Fruit fly (Drosophila melanogaster) whole organism, prepupa: Measurements from ENCODE around the gene Sox21b.

ENCODE experiments used
- Blimp-1 ChIP-seq: fragments of 200-800 bp; sonication (Bioruptor generic); optimal IDR thresholded peaks from 3 replicates; lab custom pipeline; 2017; ENCODE audit warnings: missing biosample characterization, missing genetic modification characterization, mild to moderate bottlenecking, moderate library complexity, missing genetic modification reagents
- CG10631 ChIP-seq: fragments of 200-800 bp; sonication (Bioruptor generic); optimal IDR thresholded peaks from 2 replicates; lab custom pipeline; 2016; ENCODE audit warnings: missing biosample characterization, missing genetic modification characterization
- CG11762 ChIP-seq: fragments of 200-800 bp; sonication (Bioruptor generic); optimal IDR thresholded peaks from 3 replicates; lab custom pipeline; 2016; ENCODE audit warnings: missing biosample characterization, missing genetic modification characterization; ENCODE audit not compliant: insufficient read depth
- CG11902 ChIP-seq: fragments of 200-800 bp; sonication (Bioruptor generic); optimal IDR thresholded peaks from 3 replicates; lab custom pipeline; 2016; ENCODE audit warnings: missing biosample characterization, missing genetic modification characterization
- CG1621 ChIP-seq: fragments of 200-800 bp; sonication (Bioruptor generic); optimal IDR thresholded peaks from 3 replicates; lab custom pipeline; 2018; ENCODE audit warnings: missing biosample characterization, mild to moderate bottlenecking, missing genetic modification characterization
- CG16779 ChIP-seq: fragments of 200-800 bp; sonication (Bioruptor generic); optimal IDR thresholded peaks from 3 replicates; lab custom pipeline; 2017; ENCODE audit warnings: missing biosample characterization, mild to moderate bottlenecking, missing genetic modification characterization
- CG3032 ChIP-seq: fragments of 200-800 bp; optimal IDR thresholded peaks from 2 replicates; lab custom pipeline; 2019; ENCODE audit warnings: missing biosample characterization, mild to moderate bottlenecking, missing genetic modification characterization, moderate library complexity
- CG32006 ChIP-seq: fragments of 200-800 bp; sonication (Bioruptor generic); optimal IDR thresholded peaks from 3 replicates; lab custom pipeline; 2017; ENCODE audit warnings: missing biosample characterization, mild to moderate bottlenecking, missing genetic modification characterization
- CG4318 ChIP-seq: fragments of 200-800 bp; sonication (Bioruptor generic); optimal IDR thresholded peaks from 3 replicates; lab custom pipeline; 2017; ENCODE audit warnings: missing biosample characterization, mild to moderate bottlenecking, missing genetic modification characterization
- CG6163 ChIP-seq: fragments of 200-800 bp; sonication (Bioruptor generic); IDR thresholded peaks from 3 replicates; pipeline ENCODE4 v1.3.6; 2022; ENCODE audit warnings: missing biosample characterization, missing genetic modification characterization
- CG6854 ChIP-seq: fragments of 200-800 bp; sonication (Bioruptor generic); optimal IDR thresholded peaks from 2 replicates; lab custom pipeline; 2017; ENCODE audit warnings: missing biosample characterization, mild to moderate bottlenecking, missing genetic modification characterization
- CG8119 ChIP-seq: fragments of 200-800 bp; sonication (Bioruptor generic); IDR thresholded peaks from 3 replicates; pipeline ENCODE4 v1.3.6; 2022; ENCODE audit warnings: missing biosample characterization, missing genetic modification characterization
- CG8319 ChIP-seq: fragments of 200-800 bp; sonication (Bioruptor generic); optimal IDR thresholded peaks from 3 replicates; lab custom pipeline; 2016; ENCODE audit warnings: missing biosample characterization, missing genetic modification characterization
- CG8632 ChIP-seq: fragments of 200-800 bp; sonication (Bioruptor generic); optimal IDR thresholded peaks from 3 replicates; lab custom pipeline; 2016; ENCODE audit warnings: missing biosample characterization, missing genetic modification characterization
- CG9139 ChIP-seq: fragments of 200-800 bp; sonication (Bioruptor generic); optimal IDR thresholded peaks from 3 replicates; lab custom pipeline; 2017; ENCODE audit warnings: missing biosample characterization, mild to moderate bottlenecking, missing genetic modification characterization
- Eip78C ChIP-seq: fragments of 200-800 bp; sonication (Bioruptor generic); peaks from one replicate; lab custom pipeline; 2016; ENCODE audit warnings: missing biosample characterization, missing genetic modification characterization
- Eip93F ChIP-seq: fragments of 200-800 bp; sonication (Bioruptor generic); optimal IDR thresholded peaks from 2 replicates; lab custom pipeline; 2016; ENCODE audit warnings: missing biosample characterization, mild to moderate bottlenecking, missing genetic modification characterization
- Ets21C ChIP-seq: fragments of 200-800 bp; sonication (Bioruptor generic); optimal IDR thresholded peaks from 3 replicates; lab custom pipeline; 2016; ENCODE audit warnings: missing biosample characterization, missing genetic modification characterization
- Ets96B ChIP-seq: fragments of 200-800 bp; optimal IDR thresholded peaks from 2 replicates; lab custom pipeline; 2019; ENCODE audit warnings: missing biosample characterization, mild to moderate bottlenecking, missing genetic modification characterization, moderate library complexity
- Gug ChIP-seq: fragments of 200-800 bp; sonication (Bioruptor generic); IDR thresholded peaks from 2 replicates; pipeline ENCODE4 v1.3.6; 2022; ENCODE audit warnings: missing biosample characterization, missing genetic modification characterization
- Hr38 ChIP-seq: sonication (Bioruptor generic); optimal IDR thresholded peaks from 2 replicates; lab custom pipeline; 2016; ENCODE audit warnings: missing biosample characterization, missing genetic modification characterization
- Lpt ChIP-seq: fragments of 200-800 bp; sonication (Bioruptor generic); optimal IDR thresholded peaks from 3 replicates; lab custom pipeline; 2016; ENCODE audit warnings: missing biosample characterization, missing genetic modification characterization
- Met ChIP-seq: fragments of 200-800 bp; sonication (Bioruptor generic); optimal IDR thresholded peaks from 3 replicates; lab custom pipeline; 2016; ENCODE audit warnings: missing biosample characterization, missing genetic modification characterization
- Sox14 ChIP-seq: fragments of 200-800 bp; sonication (Bioruptor generic); optimal IDR thresholded peaks from 3 replicates; lab custom pipeline; 2016; ENCODE audit warnings: missing biosample characterization, missing genetic modification characterization
- Sox15 ChIP-seq: fragments of 200-800 bp; sonication (Bioruptor generic); optimal IDR thresholded peaks from 3 replicates; lab custom pipeline; 2016; ENCODE audit warnings: missing biosample characterization, missing genetic modification characterization
- achi ChIP-seq: fragments of 200-800 bp; sonication (Bioruptor generic); optimal IDR thresholded peaks from 3 replicates; lab custom pipeline; 2016; ENCODE audit warnings: missing biosample characterization, missing genetic modification characterization
- acj6 ChIP-seq: fragments of 200-800 bp; sonication (Bioruptor generic); optimal IDR thresholded peaks from 3 replicates; lab custom pipeline; 2016; ENCODE audit warnings: missing biosample characterization, missing genetic modification characterization
- cyc ChIP-seq: fragments of 200-800 bp; sonication (Bioruptor generic); optimal IDR thresholded peaks from 3 replicates; lab custom pipeline; 2016; ENCODE audit warnings: missing biosample characterization, missing genetic modification characterization
- dsx ChIP-seq: fragments of 200-800 bp; optimal IDR thresholded peaks from 3 replicates; lab custom pipeline; 2019; ENCODE audit warnings: missing biosample characterization, mild to moderate bottlenecking, missing genetic modification characterization, moderate library complexity; ENCODE audit not compliant: poor library complexity, severe bottlenecking
- eg ChIP-seq: fragments of 200-800 bp; sonication (Bioruptor generic); IDR thresholded peaks from 3 replicates; pipeline ENCODE4 v1.3.6; 2022; ENCODE audit warnings: missing biosample characterization, missing genetic modification characterization
- esn ChIP-seq: fragments of 200-800 bp; sonication (Bioruptor generic); optimal IDR thresholded peaks from 2 replicates; lab custom pipeline; 2016; ENCODE audit warnings: missing biosample characterization, mild to moderate bottlenecking, missing genetic modification characterization, moderate library complexity
- lz ChIP-seq: fragments of 200-800 bp; sonication (Bioruptor generic); optimal IDR thresholded peaks from 3 replicates; lab custom pipeline; 2016; ENCODE audit warnings: missing biosample characterization, missing genetic modification characterization
- pdm3 ChIP-seq: fragments of 200-800 bp; sonication (Bioruptor generic); optimal IDR thresholded peaks from 3 replicates; lab custom pipeline; 2016; ENCODE audit warnings: missing biosample characterization, missing genetic modification characterization
- salr ChIP-seq, 2 experiments: fragments of 200-800 bp; sonication (Bioruptor generic); optimal IDR thresholded peaks; 3 replicates each; lab custom pipeline; 2016 to 2018; ENCODE audit warnings: missing biosample characterization in 2 of 2, missing genetic modification characterization in 2 of 2, mild to moderate bottlenecking in 1 of 2
- ss ChIP-seq, 2 experiments: fragments of 200-800 bp; sonication (Bioruptor generic); optimal IDR thresholded peaks; 2 replicates in 1 of 2; 3 replicates in 1 of 2; lab custom pipeline; 2017 to 2018; ENCODE audit warnings: mild to moderate bottlenecking in 2 of 2, missing biosample characterization in 2 of 2, missing genetic modification characterization in 2 of 2, moderate library complexity in 1 of 2
- svp ChIP-seq: fragments of 200-800 bp; sonication (Bioruptor generic); peaks from one replicate; lab custom pipeline; 2016; ENCODE audit warnings: missing biosample characterization, missing genetic modification characterization
- vri ChIP-seq: fragments of 200-800 bp; sonication (Bioruptor generic); optimal IDR thresholded peaks from 3 replicates; lab custom pipeline; 2016; ENCODE audit warnings: missing biosample characterization, mild to moderate bottlenecking, missing genetic modification characterization

The Sox21b gene

DNA sequence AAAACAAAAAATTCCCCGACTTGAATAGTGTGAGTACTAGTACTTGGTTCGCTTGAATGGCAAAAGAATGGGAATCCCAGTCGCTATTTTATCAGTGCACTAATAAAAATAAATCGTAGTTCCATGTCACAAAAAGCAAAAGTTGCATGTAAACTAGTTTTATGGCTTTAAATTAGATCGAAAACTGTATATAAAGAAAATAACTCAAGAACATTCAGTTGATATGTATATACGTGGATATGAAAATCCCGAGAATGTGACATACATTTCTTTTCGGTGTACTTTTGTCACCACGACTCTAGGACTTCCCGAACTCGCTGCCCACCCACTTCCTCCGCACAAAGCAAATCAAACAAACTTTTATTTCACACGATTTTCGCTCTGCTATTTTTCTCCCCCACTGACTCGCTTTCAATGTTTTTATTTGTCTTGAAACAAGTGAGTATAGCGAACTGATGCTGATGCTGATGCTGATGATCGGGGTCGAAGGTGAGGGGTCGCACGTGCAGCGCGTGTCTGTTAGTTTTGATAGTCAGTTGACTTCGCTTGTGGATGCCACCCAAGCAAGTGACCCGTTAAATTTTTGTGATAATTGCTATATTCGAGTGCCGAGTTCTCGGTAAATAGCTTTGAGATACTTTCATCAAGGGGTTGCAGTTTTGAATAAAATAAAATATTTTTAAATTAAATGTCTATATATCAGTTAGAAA lies 29.5 kb downstream of the Sox21b start:
- TF ChIP-seq CG8319 (GFP tag; lab: Kevin White, UChicago) = no peak
- no peak for TF ChIP-seq CG6163 (GFP tag; lab: Robert Waterston, UW)
- TF ChIP-seq Blimp-1 (GFP tag; lab: Kevin White, UChicago) = no peak
- peak; percentile 58 for TF ChIP-seq svp

DNA sequence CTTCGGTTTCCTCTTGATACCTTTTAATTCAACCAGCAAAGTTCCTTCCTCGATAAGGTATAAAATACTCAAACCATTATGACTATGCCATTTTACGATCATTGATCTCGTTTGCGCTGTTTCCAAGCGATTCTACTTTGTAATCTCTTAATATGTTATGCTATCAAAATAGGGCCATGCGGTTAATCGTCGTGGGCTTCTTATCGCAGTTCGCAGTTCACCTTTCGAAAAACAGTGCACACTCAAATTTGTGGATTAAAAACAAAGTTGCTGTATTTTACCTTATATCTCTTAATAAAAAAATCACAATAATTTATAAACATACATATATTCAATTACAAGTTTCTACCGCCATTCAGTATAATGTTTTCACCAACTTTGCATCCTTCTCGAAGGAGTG lies 31.1 kb downstream of the Sox21b start:
- TF ChIP-seq CG4318 (GFP tag; lab: Kevin White, UChicago) (no peak), CG11762 (no peak), svp (peak; percentile 97)

DNA sequence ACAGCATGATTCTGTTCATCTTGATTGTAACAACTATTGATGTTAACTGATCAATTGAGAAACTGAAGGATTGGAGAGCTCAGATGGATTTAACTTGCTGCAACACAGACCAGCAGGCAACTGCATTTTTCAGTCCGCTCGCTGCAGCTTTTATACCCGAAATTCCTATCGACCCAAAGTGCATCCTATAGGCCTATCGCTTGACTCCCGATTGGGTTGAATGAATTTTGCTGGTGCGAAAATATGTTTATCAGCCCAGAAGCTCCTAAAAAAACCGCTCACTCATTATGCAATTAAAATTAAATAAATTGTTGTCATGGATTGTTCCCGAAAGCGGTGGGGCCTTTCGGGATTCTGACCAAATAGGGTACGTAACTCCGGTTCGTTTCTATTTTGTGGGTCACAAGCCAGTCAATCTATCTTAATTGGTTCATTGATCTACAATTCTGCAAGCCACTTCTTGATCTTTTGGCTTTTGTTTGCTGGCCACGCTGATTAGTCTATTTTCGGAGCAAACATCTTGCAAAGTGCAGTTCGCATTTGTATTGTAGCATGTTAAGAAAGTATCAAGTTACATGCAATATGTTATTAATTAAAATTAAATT lies 33.1 kb downstream of the Sox21b start, which contains the start of gene Fbp1:
Gene Fbp1 (minus strand): TSS at position 113 of the 605 bp plus-strand sequence.
- peak; percentile 99 for TF ChIP-seq svp
- no peak for TF ChIP-seq CG8119 (GFP tag; lab: Robert Waterston, UW)

DNA sequence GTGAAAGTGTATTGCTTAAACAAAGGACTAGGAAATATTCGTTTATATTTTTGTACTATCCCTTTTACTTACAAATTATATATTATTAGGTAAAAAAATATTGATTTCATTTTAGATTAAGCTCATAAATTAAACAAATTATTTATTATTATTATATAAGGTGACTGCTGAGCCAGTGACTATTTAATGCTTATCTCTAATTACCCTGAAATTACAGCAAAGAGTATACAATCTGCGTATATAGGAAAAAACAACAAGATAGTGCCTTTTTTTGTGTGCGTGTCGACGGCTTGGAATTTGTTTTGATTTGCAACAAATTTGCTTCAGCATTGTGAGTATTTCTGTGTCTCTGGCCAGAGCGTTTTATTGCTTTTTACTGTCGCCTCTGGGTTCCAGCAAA lies 41.6 kb downstream of the Sox21b start:
- TF ChIP-seq esn (GFP tag; lab: Kevin White, UChicago) (no peak), svp (no peak), Sox14 (GFP tag; lab: Kevin White, UChicago) (no peak), Lpt (no peak), Gug (GFP tag; lab: Robert Waterston, UW) (no peak), CG8319 (GFP tag; lab: Kevin White, UChicago) (no peak), Sox15 (no peak)

DNA sequence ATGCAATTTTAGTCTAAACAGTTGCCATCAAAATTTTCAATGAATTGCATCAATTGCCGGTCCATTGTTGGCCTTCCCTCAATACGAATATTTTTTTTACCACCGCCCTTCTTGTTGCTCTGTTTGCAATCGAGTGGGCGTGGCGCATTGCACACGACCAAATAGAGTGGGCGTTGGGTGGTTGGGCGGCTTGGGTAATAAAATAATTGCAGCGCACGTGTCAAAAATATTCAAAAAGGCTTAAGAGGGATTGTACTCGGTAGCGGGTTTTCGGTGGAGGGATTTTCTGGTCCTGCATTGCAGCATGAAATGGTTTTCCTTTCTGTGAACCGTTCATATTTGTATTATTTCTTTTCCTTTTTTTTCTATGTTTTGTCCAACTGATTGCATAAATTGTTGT lies 42.1 kb downstream of the Sox21b start:
- TF ChIP-seq CG6163 (GFP tag; lab: Robert Waterston, UW) (no peak), CG6854 (GFP tag; lab: Kevin White, UChicago) (no peak), Gug (GFP tag; lab: Robert Waterston, UW) (no peak), achi (GFP tag; lab: Kevin White, UChicago) (no peak), dsx (no peak), CG8319 (GFP tag; lab: Kevin White, UChicago) (no peak), CG8632 (GFP tag; lab: Kevin White, UChicago) (no peak), Hr38 (GFP tag; lab: Kevin White, UChicago) (no peak)
- TF ChIP-seq, all 60 proteins: peak for 0

DNA sequence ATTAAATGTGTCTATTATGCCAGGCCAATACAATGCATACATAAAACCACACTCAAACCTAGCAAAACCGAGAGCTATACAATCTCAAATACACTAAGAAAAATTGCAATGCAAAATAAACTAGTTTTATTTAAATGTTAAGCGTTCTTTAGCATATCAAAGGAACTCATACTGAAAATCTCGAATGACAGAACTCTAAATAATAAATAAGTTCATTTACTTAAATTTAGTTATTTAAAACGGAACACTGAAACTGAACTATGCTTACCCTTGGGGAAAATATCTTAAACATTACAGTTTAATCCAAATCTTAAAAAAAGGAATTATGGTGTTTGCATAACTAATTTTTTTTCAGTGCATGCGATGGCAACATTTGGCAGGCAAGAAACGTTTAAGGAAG lies 44.9 kb downstream of the Sox21b start:
- TF ChIP-seq eg (GFP tag; lab: Robert Waterston, UW) (no peak), vri (no peak), lz (GFP tag; lab: Kevin White, UChicago) (no peak), Eip78C (peak; percentile 39), Sox15 (no peak), Met (GFP tag; lab: Kevin White, UChicago) (peak; percentile 5), acj6 (GFP tag; lab: Kevin White, UChicago) (no peak), svp (peak; percentile 62), Ets21C (GFP tag; lab: Kevin White, UChicago) (no peak), CG4318 (GFP tag; lab: Kevin White, UChicago) (no peak), Ets96B (tag; lab: Kevin White, UChicago) (no peak), CG11902 (GFP tag; lab: Kevin White, UChicago) (no peak)

DNA sequence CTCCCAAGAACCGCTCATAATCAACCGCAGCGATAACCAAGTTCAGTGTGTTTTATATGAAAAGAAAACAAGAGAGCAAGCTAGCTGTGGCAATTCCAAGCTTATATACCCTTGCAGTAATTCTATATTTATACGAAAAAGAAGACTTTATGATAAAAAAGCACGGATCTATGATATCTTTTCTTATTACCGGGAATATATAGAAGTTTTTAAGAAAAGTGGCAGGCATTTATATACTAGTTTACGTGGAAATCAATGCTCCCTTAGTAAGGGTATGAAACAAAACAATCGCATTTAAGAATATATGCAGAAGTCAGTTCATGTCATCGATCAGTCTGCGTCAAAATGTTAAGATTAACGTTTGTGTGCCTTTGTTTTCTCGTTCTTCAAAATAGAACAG lies 47.8 kb downstream of the Sox21b start, which contains the start of gene CG8100:
Gene CG8100 (plus strand): TSS at position 333 of the 400 bp plus-strand sequence.
- TF ChIP-seq cyc (GFP tag; lab: Kevin White, UChicago) = peak; percentile 78
- peak; percentile 44; the same call in 1 of the 2 replicates for TF ChIP-seq Gug (GFP tag; lab: Robert Waterston, UW)
- peak; percentile 72 for TF ChIP-seq CG6163 (GFP tag; lab: Robert Waterston, UW)
- TF ChIP-seq acj6 (GFP tag; lab: Kevin White, UChicago) = peak; percentile 47
- no peak for TF ChIP-seq CG16779
- TF ChIP-seq CG1621 = no peak
- no peak for TF ChIP-seq CG9139
- TF ChIP-seq Hr38 (GFP tag; lab: Kevin White, UChicago) = no peak
- peak; percentile 60 for TF ChIP-seq pdm3 (GFP tag; lab: Kevin White, UChicago)
- no peak; the same call in 2 of the 3 replicates for TF ChIP-seq eg (GFP tag; lab: Robert Waterston, UW)
- peak; percentile 51 for TF ChIP-seq CG11762
- peak; percentile 72 for TF ChIP-seq CG32006 (GFP tag; lab: Kevin White, UChicago)
- TF ChIP-seq Eip93F = no peak
- no peak for TF ChIP-seq salr (GFP tag; optimal IDR thresholded peaks at IDR 0.05; lab: Kevin White, UChicago)
- TF ChIP-seq CG4318 (GFP tag; lab: Kevin White, UChicago) = peak; percentile 4
- TF ChIP-seq ss (GFP tag; optimal IDR thresholded peaks at IDR 0.05; lab: Kevin White, UChicago) = peak in 1 of 2 experiments; percentile 72
- TF ChIP-seq CG3032 = no peak
- TF ChIP-seq Lpt = no peak
- peak; percentile 29 for TF ChIP-seq CG10631 (GFP tag; lab: Kevin White, UChicago)
